Fruit fly (Drosophila melanogaster) whole organism, embryonic: ENCODE results near the gene CG14362.

Experiments
- Aef1 ChIP-seq: fragments of 200-800 bp; sonication (Bioruptor generic); IDR thresholded peaks from 3 replicates; pipeline ENCODE4 v1.3.6; 2022; ENCODE audit warnings: missing biosample characterization, missing genetic modification characterization
- Awh ChIP-seq: fragments of 200-800 bp; sonication (Bioruptor generic); IDR thresholded peaks from 2 replicates; pipeline ENCODE4, ENCODE4 v1.3.6; 2022; ENCODE audit warnings: missing biosample characterization, missing genetic modification characterization
- Bdp1 ChIP-seq: fragments of 200-800 bp; sonication (Bioruptor generic); optimal IDR thresholded peaks from 3 replicates; lab custom pipeline; 2016; ENCODE audit warnings: missing biosample characterization, missing genetic modification characterization
- CG16779 ChIP-seq: fragments of 200-800 bp; sonication (Bioruptor generic); IDR thresholded peaks from 2 replicates; pipeline ENCODE4 v1.3.6; 2022; ENCODE audit warnings: missing biosample characterization, missing genetic modification characterization
- CG18764 ChIP-seq: fragments of 200-800 bp; sonication (Bioruptor generic); optimal IDR thresholded peaks from 3 replicates; lab custom pipeline; 2016; ENCODE audit warnings: missing biosample characterization, missing genetic modification characterization
- CG33557 ChIP-seq: fragments of 200-800 bp; sonication (Bioruptor generic); optimal IDR thresholded peaks from 2 replicates; lab custom pipeline; 2019; ENCODE audit warnings: missing biosample characterization, mild to moderate bottlenecking, missing genetic modification characterization, moderate library complexity
- CG3995 ChIP-seq: fragments of 200-800 bp; sonication (Bioruptor generic); optimal IDR thresholded peaks from 3 replicates; lab custom pipeline; 2016; ENCODE audit warnings: missing biosample characterization, missing genetic modification characterization
- CG5180 ChIP-seq: fragments of 200-800 bp; sonication (Bioruptor generic); optimal IDR thresholded peaks from 3 replicates; lab custom pipeline; 2017; ENCODE audit warnings: missing biosample characterization, missing genetic modification characterization, mild to moderate bottlenecking, moderate library complexity, missing genetic modification reagents
- CG5245 ChIP-seq: fragments of 200-800 bp; sonication (Bioruptor generic); optimal IDR thresholded peaks from 3 replicates; lab custom pipeline; 2016; ENCODE audit warnings: missing biosample characterization, missing genetic modification characterization
- CG6272 ChIP-seq: fragments of 200-800 bp; sonication (Bioruptor generic); IDR thresholded peaks from 2 replicates; pipeline ENCODE4 v1.3.6; 2022; ENCODE audit warnings: missing biosample characterization, missing genetic modification characterization
- CG6654 ChIP-seq: fragments of 200-800 bp; sonication (Bioruptor generic); optimal IDR thresholded peaks from 2 replicates; lab custom pipeline; 2017; ENCODE audit warnings: missing biosample characterization, mild to moderate bottlenecking, missing genetic modification characterization
- CG9609 ChIP-seq: fragments of 200-800 bp; sonication (Bioruptor generic); optimal IDR thresholded peaks from 3 replicates; lab custom pipeline; 2016; ENCODE audit warnings: missing biosample characterization, missing genetic modification characterization
- Chrac-16 ChIP-seq: fragments of 200-800 bp; sonication (Bioruptor generic); optimal IDR thresholded peaks from 3 replicates; lab custom pipeline; 2016; ENCODE audit warnings: missing biosample characterization, missing genetic modification characterization
- Dll ChIP-seq: fragments of 200-800 bp; sonication (Bioruptor generic); IDR thresholded peaks from 4 replicates; pipeline ENCODE4 v1.3.6; 2022; ENCODE audit warnings: missing biosample characterization, missing genetic modification characterization; ENCODE audit not compliant: partially characterized antibody
- Ets97D ChIP-seq: fragments of 200-800 bp; sonication (Bioruptor generic); optimal IDR thresholded peaks from 3 replicates; lab custom pipeline; 2016; ENCODE audit warnings: missing biosample characterization, missing genetic modification characterization
- Hmr ChIP-seq: fragments of 200-800 bp; sonication (Bioruptor generic); optimal IDR thresholded peaks from 3 replicates; lab custom pipeline; 2017; ENCODE audit warnings: mild to moderate bottlenecking, missing biosample characterization, missing genetic modification reagents, missing genetic modification characterization
- MTF-1 ChIP-seq: fragments of 200-800 bp; sonication (Bioruptor generic); optimal IDR thresholded peaks from 2 replicates; lab custom pipeline; 2018; ENCODE audit warnings: missing biosample characterization, mild to moderate bottlenecking, missing genetic modification characterization, borderline replicate concordance
- Meics ChIP-seq: fragments of 200-800 bp; sonication (Bioruptor generic); optimal IDR thresholded peaks from 2 replicates; lab custom pipeline; 2017; ENCODE audit warnings: missing biosample characterization, mild to moderate bottlenecking, missing genetic modification characterization
- Mrtf ChIP-seq: fragments of 200-800 bp; sonication (Bioruptor generic); IDR thresholded peaks from 3 replicates; pipeline ENCODE4 v1.3.6; 2022; ENCODE audit warnings: missing biosample characterization, missing genetic modification characterization
- NC2α ChIP-seq: fragments of 200-800 bp; sonication (Bioruptor generic); optimal IDR thresholded peaks from 2 replicates; lab custom pipeline; 2016; ENCODE audit warnings: missing biosample characterization, missing genetic modification characterization
- NK7.1 ChIP-seq: fragments of 200-800 bp; sonication (Bioruptor generic); optimal IDR thresholded peaks from 3 replicates; lab custom pipeline; 2016; ENCODE audit warnings: missing biosample characterization, missing genetic modification characterization
- Oaz ChIP-seq: fragments of 200-800 bp; sonication (Bioruptor generic); IDR thresholded peaks from 2 replicates; pipeline ENCODE4 v1.3.6; 2022; ENCODE audit warnings: missing biosample characterization, missing genetic modification characterization
- Spps ChIP-seq: fragments of 200-800 bp; sonication (Bioruptor generic); optimal IDR thresholded peaks from 2 replicates; lab custom pipeline; 2018; ENCODE audit warnings: missing biosample characterization, mild to moderate bottlenecking, missing genetic modification characterization
- Vsx1 ChIP-seq: fragments of 200-800 bp; sonication (Bioruptor generic); optimal IDR thresholded peaks from 2 replicates; lab custom pipeline; 2017; ENCODE audit warnings: missing biosample characterization, mild to moderate bottlenecking, missing genetic modification characterization, missing genetic modification reagents
- Xrp1 ChIP-seq: fragments of 200-800 bp; sonication (Bioruptor generic); IDR thresholded peaks from 2 replicates; pipeline ENCODE4 v1.3.6; 2022; ENCODE audit warnings: missing biosample characterization, missing genetic modification characterization
- abd-A ChIP-seq: fragments of 200-800 bp; sonication (Bioruptor generic); optimal IDR thresholded peaks from 3 replicates; lab custom pipeline; 2019; ENCODE audit warnings: missing biosample characterization, mild to moderate bottlenecking, missing genetic modification characterization, moderate library complexity
- ac ChIP-seq: fragments of 200-800 bp; sonication (Bioruptor generic); optimal IDR thresholded peaks from 3 replicates; lab custom pipeline; 2017; ENCODE audit warnings: missing biosample characterization, mild to moderate bottlenecking, missing genetic modification characterization
- chm ChIP-seq: fragments of 200-800 bp; sonication (Bioruptor generic); IDR thresholded peaks from 2 replicates; pipeline ENCODE4 v1.3.6; 2022; ENCODE audit warnings: missing biosample characterization, missing genetic modification characterization
- ci ChIP-seq: fragments of 200-800 bp; sonication (Bioruptor generic); IDR thresholded peaks from 3 replicates; pipeline ENCODE4 v1.3.6; 2022; ENCODE audit warnings: missing biosample characterization, missing genetic modification characterization
- crol ChIP-seq: fragments of 200-800 bp; sonication (Bioruptor generic); IDR thresholded peaks from 2 replicates; pipeline ENCODE4 v1.3.6; 2022; ENCODE audit warnings: missing biosample characterization, missing genetic modification characterization
- ems ChIP-seq: fragments of 200-800 bp; sonication (Bioruptor generic); optimal IDR thresholded peaks from 3 replicates; lab custom pipeline; 2016; ENCODE audit warnings: missing biosample characterization, missing genetic modification characterization
- fru ChIP-seq: fragments of >200 bp; optimal IDR thresholded peaks from 2 replicates; lab custom pipeline; 2017
- gce ChIP-seq: fragments of 200-800 bp; sonication (Bioruptor generic); IDR thresholded peaks from 3 replicates; pipeline ENCODE4 v1.3.6; 2022; ENCODE audit warnings: missing biosample characterization, missing genetic modification characterization
- grn ChIP-seq: fragments of 200-800 bp; sonication (Bioruptor generic); optimal IDR thresholded peaks from 3 replicates; lab custom pipeline; 2017; ENCODE audit warnings: missing biosample characterization, missing genetic modification characterization
- gsb-n ChIP-seq: fragments of 200-800 bp; sonication (Bioruptor generic); optimal IDR thresholded peaks from 3 replicates; lab custom pipeline; 2018; ENCODE audit warnings: missing biosample characterization, mild to moderate bottlenecking, missing genetic modification characterization
- h ChIP-seq: fragments of >200 bp; optimal IDR thresholded peaks from 2 replicates; lab custom pipeline; 2017
- hkb ChIP-seq, 2 experiments: fragments of 200-800 bp in 1 of 2; fragments of >200 bp in 1 of 2; sonication (Bioruptor generic) in 1 of 2; IDR thresholded peaks in 1 of 2; optimal IDR thresholded peaks in 1 of 2; 2 replicates each; pipeline versions ENCODE4 v1.3.6 to Lab custom; 2017 to 2022; ENCODE audit warnings: missing biosample characterization in 1 of 2, missing genetic modification characterization in 1 of 2
- jigr1 ChIP-seq: fragments of 200-800 bp; sonication (Bioruptor generic); IDR thresholded peaks from 3 replicates; pipeline ENCODE4 v1.3.6; 2022; ENCODE audit warnings: missing biosample characterization, missing genetic modification characterization
- mam ChIP-seq: fragments of 200-800 bp; sonication (Bioruptor generic); optimal IDR thresholded peaks from 3 replicates; lab custom pipeline; 2016; ENCODE audit warnings: missing biosample characterization, missing genetic modification characterization
- nau ChIP-seq: fragments of 200-800 bp; sonication (Bioruptor generic); optimal IDR thresholded peaks from 3 replicates; lab custom pipeline; 2017; ENCODE audit warnings: missing biosample characterization, mild to moderate bottlenecking, missing genetic modification characterization, missing genetic modification reagents
- odd ChIP-seq: fragments of 200-800 bp; sonication (Bioruptor generic); optimal IDR thresholded peaks from 2 replicates; lab custom pipeline; 2017; ENCODE audit warnings: missing biosample characterization, mild to moderate bottlenecking, missing genetic modification characterization
- pan ChIP-seq, 4 experiments: fragments of >200 bp in 3 of 4; fragments of 200-800 bp in 1 of 4; sonication (Bioruptor generic) in 1 of 4; optimal IDR thresholded peaks in 3 of 4; IDR thresholded peaks in 1 of 4; 2 replicates each; pipeline versions ENCODE4 v1.3.6 to Lab custom; 2017 to 2022; ENCODE audit warnings: missing biosample characterization in 2 of 4, missing genetic modification characterization in 2 of 4, mixed read lengths in 1 of 4
- repo ChIP-seq: fragments of 200-800 bp; sonication (Bioruptor generic); optimal IDR thresholded peaks from 2 replicates; lab custom pipeline; 2016; ENCODE audit warnings: missing biosample characterization, missing genetic modification characterization
- row ChIP-seq: fragments of 200-800 bp; sonication (Bioruptor generic); IDR thresholded peaks from 3 replicates; pipeline ENCODE4 v1.3.6; 2022; ENCODE audit warnings: missing biosample characterization, missing genetic modification characterization
- sim ChIP-seq: fragments of 200-800 bp; sonication (Bioruptor generic); IDR thresholded peaks from 2 replicates; pipeline ENCODE4 v1.3.6; 2022; ENCODE audit warnings: missing biosample characterization, missing genetic modification characterization
- tin ChIP-seq: fragments of 200-800 bp; sonication (Bioruptor generic); optimal IDR thresholded peaks from 3 replicates; lab custom pipeline; 2016; ENCODE audit warnings: missing biosample characterization, missing genetic modification characterization
- trem ChIP-seq: fragments of 200-800 bp; optimal IDR thresholded peaks from 3 replicates; lab custom pipeline; 2019; ENCODE audit warnings: missing biosample characterization, mild to moderate bottlenecking, missing genetic modification characterization, moderate library complexity
- unc-4 ChIP-seq: fragments of 200-800 bp; sonication (Bioruptor generic); IDR thresholded peaks from 2 replicates; pipeline ENCODE4 v1.3.6; 2022; ENCODE audit warnings: missing biosample characterization, missing genetic modification characterization; ENCODE audit not compliant: partially characterized antibody
- vfl ChIP-seq: fragments of 200-800 bp; sonication (Bioruptor generic); optimal IDR thresholded peaks from 2 replicates; lab custom pipeline; 2016; ENCODE audit warnings: missing biosample characterization, missing genetic modification characterization
- vnd ChIP-seq: fragments of 200-800 bp; sonication (Bioruptor generic); IDR thresholded peaks from 3 replicates; pipeline ENCODE4 v1.3.6; 2022; ENCODE audit warnings: missing biosample characterization, missing genetic modification characterization; ENCODE audit not compliant: partially characterized antibody
- yki ChIP-seq: fragments of >200 bp; optimal IDR thresholded peaks from 3 replicates; lab custom pipeline; 2018

Gene CG14362

dm6 chr3R:13812736-13813250 lies 42.5 kb downstream of the CG14362 start, which contains the start of the genes tal-1A, tal-2A, tal-3A and tal-AA (continued):
- TF ChIP-seq CG18764 (GFP tag; lab: Kevin White, UChicago), result no peak
- peak; percentile 47 for TF ChIP-seq nau
- TF ChIP-seq chm, result peak; percentile 84
- TF ChIP-seq trem (tag; lab: Kevin White, UChicago), result no peak
- TF ChIP-seq yki, result peak; percentile 99
- TF ChIP-seq pan (optimal IDR thresholded peaks at IDR 0.05; lab: Kevin White, UChicago), result no peak
- TF ChIP-seq pan (GFP tag; optimal IDR thresholded peaks at IDR 0.05 in 1 of 2, IDR thresholded peaks at IDR 0.05 in 1 of 2), result peak in 1 of 2 experiments; percentile 39
- no peak for TF ChIP-seq Mrtf (GFP tag; lab: Robert Waterston, UW)
- TF ChIP-seq Bdp1 (GFP tag; lab: Kevin White, UChicago), result no peak
- TF ChIP-seq gsb-n (tag; lab: Kevin White, UChicago), result peak; percentile 26
- peak; percentile 30 for TF ChIP-seq ems (GFP tag; lab: Kevin White, UChicago)
- no peak for TF ChIP-seq Chrac-16 (GFP tag; lab: Kevin White, UChicago)
- TF ChIP-seq MTF-1, result peak; percentile 7
- TF ChIP-seq CG5180 (GFP tag; lab: Kevin White, UChicago), result peak; percentile 82
- TF ChIP-seq CG6654 (GFP tag; lab: Kevin White, UChicago), result no peak
- TF ChIP-seq vnd (GFP tag; lab: Robert Waterston, UW), result no peak
- no peak for TF ChIP-seq fru
- TF ChIP-seq gce (GFP tag; lab: Robert Waterston, UW), result peak; percentile 45; the same call in 1 of the 3 replicates
- TF ChIP-seq Dll (GFP tag; lab: Robert Waterston, UW), result peak; percentile 74
- no peak for TF ChIP-seq Hmr (GFP tag; lab: Kevin White, UChicago)
- TF ChIP-seq h (lab: Kevin White, UChicago), result no peak
- TF ChIP-seq Meics (GFP tag; lab: Kevin White, UChicago), result no peak
- TF ChIP-seq vfl (GFP tag; lab: Kevin White, UChicago), result peak; percentile 45
- TF ChIP-seq jigr1 (GFP tag; lab: Robert Waterston, UW), result no peak
- TF ChIP-seq odd (GFP tag; lab: Kevin White, UChicago), result no peak
- TF ChIP-seq ci (GFP tag; lab: Robert Waterston, UW), result peak; percentile 84
- TF ChIP-seq Awh (GFP tag; lab: Robert Waterston, UW), result no peak; the same call in 1 of the 2 replicates
- peak; percentile 28; the same call in 1 of the 2 replicates for TF ChIP-seq sim (GFP tag; lab: Robert Waterston, UW)
- TF ChIP-seq row (GFP tag; lab: Robert Waterston, UW), result peak; percentile 15; the same call in 1 of the 3 replicates
- peak; percentile 30 for TF ChIP-seq Vsx1 (GFP tag; lab: Kevin White, UChicago)
- no peak for TF ChIP-seq Aef1 (GFP tag; lab: Robert Waterston, UW)
- no peak for TF ChIP-seq CG3995
- TF ChIP-seq NK7.1 (GFP tag; lab: Kevin White, UChicago), result no peak
- TF ChIP-seq CG33557 (GFP tag; lab: Kevin White, UChicago), result no peak
- TF ChIP-seq NC2α (GFP tag; lab: Kevin White, UChicago), result peak; percentile 60
- TF ChIP-seq Spps (tag; lab: Kevin White, UChicago), result no peak
- no peak for TF ChIP-seq CG6272 (GFP tag; lab: Robert Waterston, UW)
- TF ChIP-seq repo (GFP tag; lab: Kevin White, UChicago), result no peak
- TF ChIP-seq mam (GFP tag; lab: Kevin White, UChicago), result no peak
- TF ChIP-seq grn, result peak; percentile 14
- peak; percentile 21 for TF ChIP-seq abd-A (tag; lab: Kevin White, UChicago)
- TF ChIP-seq Xrp1 (GFP tag; lab: Robert Waterston, UW), result peak; percentile 45
- 0 out of 2 replicates have a peak, but pooled peaks have one; percentile 30 for TF ChIP-seq unc-4 (GFP tag; lab: Robert Waterston, UW)
- no peak for TF ChIP-seq CG5245 (GFP tag; lab: Kevin White, UChicago)
- no peak for TF ChIP-seq CG16779 (GFP tag; lab: Robert Waterston, UW)
- no peak for TF ChIP-seq tin (GFP tag; lab: Kevin White, UChicago)
- no peak for TF ChIP-seq Oaz
- no peak for TF ChIP-seq hkb (optimal IDR thresholded peaks at IDR 0.05; lab: Kevin White, UChicago)
- TF ChIP-seq hkb (GFP tag; IDR thresholded peaks at IDR 0.05; lab: Robert Waterston, UW), result peak; percentile 54
- peak; percentile 81 for TF ChIP-seq ac (GFP tag; lab: Kevin White, UChicago)
- no peak for TF ChIP-seq Ets97D (GFP tag; lab: Kevin White, UChicago)
- TF ChIP-seq CG9609 (GFP tag; lab: Kevin White, UChicago), result no peak
- no peak for TF ChIP-seq crol (GFP tag; lab: Robert Waterston, UW)
